Worm (Caenorhabditis elegans) whole organism, mixed stage, embryonic: ENCODE results near the gene nlp-35.

Experiments
- M03D4.4 ChIP-seq: sonication (generic microtip); optimal IDR thresholded peaks from 2 replicates; lab custom pipeline; 2017; ENCODE audit warnings: mild to moderate bottlenecking, missing genetic modification characterization, missing compliant biosample characterization
- drap-1 ChIP-seq: fragments of 200-800 bp; sonication (Bioruptor generic); optimal IDR thresholded peaks from 3 replicates; lab custom pipeline; 2018; ENCODE audit warnings: mild to moderate bottlenecking, missing genetic modification characterization, missing compliant biosample characterization
- elt-3 ChIP-seq: fragments of 150-350 bp; optimal IDR thresholded peaks from 2 replicates; lab custom pipeline; 2014; ENCODE audit warnings: missing biosample characterization, missing genetic modification characterization
- lsy-2 ChIP-seq: fragments of 150-350 bp; optimal IDR thresholded peaks from 2 replicates; lab custom pipeline; 2014; ENCODE audit warnings: missing biosample characterization, missing genetic modification characterization
- nhr-28 ChIP-seq: fragments of 150-350 bp; optimal IDR thresholded peaks from 2 replicates; lab custom pipeline; 2014; ENCODE audit warnings: missing biosample characterization, missing genetic modification characterization
- pha-4 ChIP-seq: fragments of 150-350 bp; optimal IDR thresholded peaks from 2 replicates; lab custom pipeline; 2018; ENCODE audit warnings: missing biosample characterization, missing genetic modification reagents, missing genetic modification characterization
- tbx-8 ChIP-seq: fragments of 200-800 bp; sonication (Bioruptor generic); optimal IDR thresholded peaks from 2 replicates; lab custom pipeline; 2018; ENCODE audit warnings: mild to moderate bottlenecking, missing genetic modification characterization, moderate library complexity, missing compliant biosample characterization
- unc-39 ChIP-seq: fragments of 150-350 bp; optimal IDR thresholded peaks from 2 replicates; lab custom pipeline; 2014; ENCODE audit warnings: missing biosample characterization, missing genetic modification characterization
- ztf-11 ChIP-seq: fragments of 150-350 bp; optimal IDR thresholded peaks from 2 replicates; lab custom pipeline; 2014; ENCODE audit warnings: missing biosample characterization, missing genetic modification characterization

DNA sequence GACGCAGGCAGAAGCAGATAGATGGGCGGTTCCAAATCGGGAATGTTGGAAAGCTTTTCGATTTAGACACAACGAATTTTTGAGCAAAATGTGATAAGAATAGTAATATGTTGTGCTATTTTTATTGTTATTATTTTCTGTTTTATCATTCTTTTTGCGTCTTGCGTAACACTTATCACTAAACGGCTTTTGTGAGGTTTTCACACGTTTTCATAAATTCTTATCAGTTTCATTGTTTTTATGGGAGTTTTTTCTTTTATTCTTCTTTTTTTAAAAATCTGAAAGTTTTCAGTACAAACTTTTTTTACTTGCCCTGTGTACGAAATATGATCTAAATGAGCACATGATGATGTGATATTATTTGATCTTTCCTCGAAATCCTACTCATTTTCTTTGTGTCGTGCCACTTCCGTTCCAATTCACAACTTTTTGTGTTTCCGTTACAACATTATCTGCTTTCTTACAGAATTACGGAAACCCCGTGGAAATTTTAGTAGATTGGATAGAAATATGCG is 21.7 kb upstream of the nlp-35 start, which contains the start of gene fbl-1:
- TF ChIP-seq M03D4.4 (tag; lab: Kevin White, UChicago), result no peak
- no peak for TF ChIP-seq drap-1 (GFP tag; lab: Kevin White, UChicago)
- no peak for TF ChIP-seq unc-39
- TF ChIP-seq nhr-28 (tag; lab: Kevin White, UChicago), result no peak
- TF ChIP-seq tbx-8, result no peak
- TF ChIP-seq elt-3, result no peak
- TF ChIP-seq ztf-11 (tag; lab: Kevin White, UChicago), result no peak
- TF ChIP-seq pha-4 (tag; lab: Kevin White, UChicago), result no peak
- no peak for TF ChIP-seq lsy-2 (tag; lab: Kevin White, UChicago)
